Fruit fly (Drosophila melanogaster): ENCODE measurements around the gene CG13083.
A peak's percentile ranks its signal among the peaks of the same experiment; 100 is the strongest.

Gene CG13083

DNA sequence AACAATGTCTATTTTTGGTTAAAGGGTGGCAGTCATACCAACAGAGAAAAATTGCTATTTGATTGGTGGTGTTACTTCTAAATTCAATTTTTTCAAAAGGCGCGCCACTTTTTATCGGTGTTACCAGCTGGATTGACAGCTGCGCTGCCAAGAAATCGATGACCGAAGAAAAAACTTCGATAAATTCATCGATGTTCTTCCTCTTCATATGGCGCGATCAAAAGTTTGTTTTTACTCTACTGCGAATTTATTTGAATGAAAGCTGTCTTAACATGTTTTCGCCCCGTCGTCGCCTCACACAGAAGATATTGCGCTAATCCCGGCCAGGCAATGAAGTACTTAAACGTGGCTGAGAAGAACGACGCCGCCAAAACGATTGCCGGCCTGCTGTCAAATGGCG, 10.7 kb downstream of the CG13083 start, which contains the start of gene Top3alpha (continued):
- TF ChIP-seq tna (GFP tag; IDR thresholded peaks at IDR 0.05; ENCODE audit: partially characterized antibody), result peak; percentile 73
- TF ChIP-seq CG9797 (GFP tag; optimal IDR thresholded peaks at IDR 0.05), result peak; percentile 79
- no peak for TF ChIP-seq nom (GFP tag; optimal IDR thresholded peaks at IDR 0.05)
- TF ChIP-seq CG12219 (GFP tag; optimal IDR thresholded peaks at IDR 0.05), result no peak
- peak; percentile 25; the same call in 1 of the 2 replicates for TF ChIP-seq inv (GFP tag; IDR thresholded peaks at IDR 0.05; ENCODE audit: partially characterized antibody)
- peak; percentile 78; the same call in 1 of the 2 replicates for TF ChIP-seq bbx (GFP tag; IDR thresholded peaks at IDR 0.05; ENCODE audit: partially characterized antibody)
- peak; percentile 59 for TF ChIP-seq Med (GFP tag)
- TF ChIP-seq stwl (tag; optimal IDR thresholded peaks at IDR 0.05), result peak; percentile 49
- no peak for TF ChIP-seq CG12155 (GFP tag; optimal IDR thresholded peaks at IDR 0.05)
- peak; percentile 3 to 80 for TF ChIP-seq crp (GFP tag; optimal IDR thresholded peaks at IDR 0.05)
- peak; percentile 58 for TF ChIP-seq Doc3 (GFP tag; IDR thresholded peaks at IDR 0.05; ENCODE audit: partially characterized antibody)
- TF ChIP-seq Asciz (GFP tag; optimal IDR thresholded peaks at IDR 0.05), result no peak
- TF ChIP-seq Bteb2 (GFP tag; optimal IDR thresholded peaks at IDR 0.05), result no peak
- no peak for TF ChIP-seq btn (GFP tag; optimal IDR thresholded peaks at IDR 0.05)
- TF ChIP-seq CG12744 (GFP tag; optimal IDR thresholded peaks at IDR 0.05), result no peak
- TF ChIP-seq Sry-β (GFP tag; optimal IDR thresholded peaks at IDR 0.05), result no peak
- peak; percentile 59 for TF ChIP-seq Scr (GFP tag; IDR thresholded peaks at IDR 0.05; ENCODE audit: partially characterized antibody)
- no peak for TF ChIP-seq CG17802 (tag; optimal IDR thresholded peaks at IDR 0.05)
- TF ChIP-seq crc (GFP tag; optimal IDR thresholded peaks at IDR 0.05), result no peak
- TF ChIP-seq CG33557 (GFP tag; optimal IDR thresholded peaks at IDR 0.05), result no peak
- peak; percentile 48 for TF ChIP-seq Sin3A (optimal IDR thresholded peaks at IDR 0.05)
- TF ChIP-seq gem (tag; optimal IDR thresholded peaks at IDR 0.05), result no peak
- no peak for TF ChIP-seq CG5180 (GFP tag; optimal IDR thresholded peaks at IDR 0.05)
- no peak for TF ChIP-seq HHEX (GFP tag; optimal IDR thresholded peaks at IDR 0.05)
- TF ChIP-seq CG13624 (GFP tag; optimal IDR thresholded peaks at IDR 0.05), result peak; percentile 30
- TF ChIP-seq Dref (GFP tag; IDR thresholded peaks at IDR 0.05), result peak; percentile 95
- no peak for TF ChIP-seq CG7928 (GFP tag; optimal IDR thresholded peaks at IDR 0.05)
- TF ChIP-seq Neu2 (GFP tag; optimal IDR thresholded peaks at IDR 0.05; ENCODE audit: borderline replicate concordance), result no peak
- TF ChIP-seq br (optimal IDR thresholded peaks at IDR 0.05), result no peak
- TF ChIP-seq CG2889 (GFP tag; IDR thresholded peaks at IDR 0.05), result no peak
- TF ChIP-seq HmgZ (tag; optimal IDR thresholded peaks at IDR 0.05), result peak; percentile 49
- no peak for TF ChIP-seq Fer1 (GFP tag; optimal IDR thresholded peaks at IDR 0.05)
- peak; percentile 65 for TF ChIP-seq BEAF-32 (GFP tag; optimal IDR thresholded peaks at IDR 0.05)
- no peak for TF ChIP-seq CG2712 (tag; optimal IDR thresholded peaks at IDR 0.05)
- TF ChIP-seq Six4 (GFP tag; optimal IDR thresholded peaks at IDR 0.05), result no peak
- no peak for TF ChIP-seq Taf1 (GFP tag; IDR thresholded peaks at IDR 0.05)
- peak; percentile 57; the same call in 1 of the 3 replicates for TF ChIP-seq CG14860 (GFP tag; IDR thresholded peaks at IDR 0.05; ENCODE audit: partially characterized antibody)
- peak; percentile 80 for TF ChIP-seq CG34224 (GFP tag; IDR thresholded peaks at IDR 0.05; ENCODE audit: partially characterized antibody)
- peak; percentile 99 for TF ChIP-seq E2f2 (GFP tag; IDR thresholded peaks at IDR 0.05)
- TF ChIP-seq ken (GFP tag; IDR thresholded peaks at IDR 0.05), result no peak
- no peak for TF ChIP-seq CG12299 (tag; optimal IDR thresholded peaks at IDR 0.05)
- TF ChIP-seq ssp (GFP tag; IDR thresholded peaks at IDR 0.05), result no peak
- TF ChIP-seq CG2116 (GFP tag; optimal IDR thresholded peaks at IDR 0.05), result peak; percentile 90
- no peak for TF ChIP-seq CG17328 (GFP tag; IDR thresholded peaks at IDR 0.05)
- TF ChIP-seq so (GFP tag; IDR thresholded peaks at IDR 0.05), result no peak
- peak; percentile 70 for TF ChIP-seq zen2 (GFP tag; IDR thresholded peaks at IDR 0.05; ENCODE audit: partially characterized antibody)
- TF ChIP-seq vnd (GFP tag; IDR thresholded peaks at IDR 0.05; ENCODE audit: partially characterized antibody), result peak; percentile 48
- peak; percentile 24 for TF ChIP-seq phol (tag; optimal IDR thresholded peaks at IDR 0.05)
- no peak for TF ChIP-seq lab (GFP tag; optimal IDR thresholded peaks at IDR 0.05)
- TF ChIP-seq unpg (GFP tag; optimal IDR thresholded peaks at IDR 0.05), result no peak

All from whole organism, embryonic.